Fruit fly (Drosophila melanogaster): Measurements from ENCODE around the gene grass.
A peak's percentile ranks its signal among the peaks of the same experiment; 100 is the strongest.

grass gene

dm6 chr3R:27178546-27179375 is 21.0 kb downstream of the grass start (continued):
- TF ChIP-seq CG11762 (GFP tag; optimal IDR thresholded peaks at IDR 0.05; ENCODE audit: insufficient read depth): no peak
- TF ChIP-seq salr (GFP tag; optimal IDR thresholded peaks at IDR 0.05): peak; percentile 4 to 47
- TF ChIP-seq Lpt (GFP tag; optimal IDR thresholded peaks at IDR 0.05): no peak
- TF ChIP-seq CG8119 (GFP tag; IDR thresholded peaks at IDR 0.05): peak; percentile 60; the same call in 2 of the 3 replicates
- peak; percentile 19 for TF ChIP-seq CG9139 (GFP tag; optimal IDR thresholded peaks at IDR 0.05)
- peak; percentile 53 for TF ChIP-seq dsx (GFP tag; optimal IDR thresholded peaks at IDR 0.05; ENCODE audit: poor library complexity, severe bottlenecking)
- peak; percentile 85 for TF ChIP-seq Eip78C (GFP tag)
- peak; percentile 47 for TF ChIP-seq Hr4 (GFP tag; optimal IDR thresholded peaks at IDR 0.05)
- TF ChIP-seq CG6792 (GFP tag; optimal IDR thresholded peaks at IDR 0.05): no peak
- TF ChIP-seq Sox14 (GFP tag; optimal IDR thresholded peaks at IDR 0.05): peak; percentile 39
- peak; percentile 13 for TF ChIP-seq Eip75B (GFP tag; optimal IDR thresholded peaks at IDR 0.05)
- TF ChIP-seq CG32006 (GFP tag; optimal IDR thresholded peaks at IDR 0.05): peak; percentile 48
- TF ChIP-seq CG34406 (GFP tag; optimal IDR thresholded peaks at IDR 0.05): no peak
- TF ChIP-seq CG7368 (GFP tag; optimal IDR thresholded peaks at IDR 0.05): no peak
- peak; percentile 26 for TF ChIP-seq pdm3 (GFP tag; optimal IDR thresholded peaks at IDR 0.05)

dm6 chr3R:27181074-27181473 is 23.3 kb downstream of the grass start:
- no peak for TF ChIP-seq CG1621 (tag; optimal IDR thresholded peaks at IDR 0.05)
- TF ChIP-seq CG9139 (GFP tag; optimal IDR thresholded peaks at IDR 0.05): no peak
- TF ChIP-seq Eip75B (GFP tag; optimal IDR thresholded peaks at IDR 0.05): no peak
- TF ChIP-seq svp (GFP tag): no peak
- TF ChIP-seq Hr39 (GFP tag; optimal IDR thresholded peaks at IDR 0.05): peak; percentile 4
- peak; percentile 50 for TF ChIP-seq achi (GFP tag; optimal IDR thresholded peaks at IDR 0.05)
- TF ChIP-seq Hr4 (GFP tag; optimal IDR thresholded peaks at IDR 0.05): peak; percentile 61
- TF ChIP-seq Met (GFP tag; optimal IDR thresholded peaks at IDR 0.05): peak; percentile 8
- TF ChIP-seq CG3032 (tag; optimal IDR thresholded peaks at IDR 0.05): peak; percentile 14
- TF ChIP-seq salr (GFP tag; optimal IDR thresholded peaks at IDR 0.05): peak in 1 of 2 experiments; percentile 65
- peak; percentile 4 for TF ChIP-seq topi (GFP tag; optimal IDR thresholded peaks at IDR 0.05)
- peak; percentile 49 for TF ChIP-seq OdsH (GFP tag; optimal IDR thresholded peaks at IDR 0.05)
- TF ChIP-seq Eip78C (GFP tag): peak; percentile 74
- peak; percentile 43 for TF ChIP-seq Sox14 (GFP tag; optimal IDR thresholded peaks at IDR 0.05)
- TF ChIP-seq CG10631 (GFP tag; optimal IDR thresholded peaks at IDR 0.05): peak; percentile 44
- peak; percentile 56 for TF ChIP-seq Lpt (GFP tag; optimal IDR thresholded peaks at IDR 0.05)
- TF ChIP-seq CG6808 (GFP tag; optimal IDR thresholded peaks at IDR 0.05): no peak
- TF ChIP-seq acj6 (GFP tag; optimal IDR thresholded peaks at IDR 0.05): peak; percentile 41
- peak; percentile 19 for TF ChIP-seq esn (GFP tag; optimal IDR thresholded peaks at IDR 0.05)
- TF ChIP-seq CG11294 (GFP tag; IDR thresholded peaks at IDR 0.05): no peak
- peak; percentile 24 for TF ChIP-seq net (GFP tag; optimal IDR thresholded peaks at IDR 0.05)
- TF ChIP-seq spab (GFP tag; optimal IDR thresholded peaks at IDR 0.05): no peak
- TF ChIP-seq CG6792 (GFP tag; optimal IDR thresholded peaks at IDR 0.05): no peak
- peak; percentile 58 for TF ChIP-seq CG3919 (GFP tag; optimal IDR thresholded peaks at IDR 0.05)
- TF ChIP-seq CG6276 (GFP tag; optimal IDR thresholded peaks at IDR 0.05): peak; percentile 72
- no peak for TF ChIP-seq Smox (GFP tag; optimal IDR thresholded peaks at IDR 0.05)
- no peak for TF ChIP-seq Blimp-1 (GFP tag; optimal IDR thresholded peaks at IDR 0.05)
- TF ChIP-seq Gug (GFP tag; IDR thresholded peaks at IDR 0.05): peak; percentile 67
- TF ChIP-seq CG7368 (GFP tag; optimal IDR thresholded peaks at IDR 0.05): no peak
- peak; percentile 83 for TF ChIP-seq eg (GFP tag; IDR thresholded peaks at IDR 0.05)
- peak; percentile 77 for TF ChIP-seq CG8119 (GFP tag; IDR thresholded peaks at IDR 0.05)
- TF ChIP-seq CG8632 (GFP tag; optimal IDR thresholded peaks at IDR 0.05): no peak
- peak; percentile 54 for TF ChIP-seq CG4318 (GFP tag; optimal IDR thresholded peaks at IDR 0.05)
- TF ChIP-seq CG32006 (GFP tag; optimal IDR thresholded peaks at IDR 0.05): peak; percentile 82
- no peak for TF ChIP-seq CG11762 (GFP tag; optimal IDR thresholded peaks at IDR 0.05; ENCODE audit: insufficient read depth)
- TF ChIP-seq CG8319 (GFP tag; optimal IDR thresholded peaks at IDR 0.05): no peak
- peak; percentile 46 for TF ChIP-seq pdm3 (GFP tag; optimal IDR thresholded peaks at IDR 0.05)
- TF ChIP-seq CG15336 (GFP tag; IDR thresholded peaks at IDR 0.05): peak; percentile 89
- TF ChIP-seq CG16779 (tag; optimal IDR thresholded peaks at IDR 0.05): no peak
- peak; percentile 82 for TF ChIP-seq CG6163 (GFP tag; IDR thresholded peaks at IDR 0.05)
